Fruit fly (Drosophila melanogaster): Measurements from ENCODE around the gene CG44329.

The CG44329 gene

DNA sequence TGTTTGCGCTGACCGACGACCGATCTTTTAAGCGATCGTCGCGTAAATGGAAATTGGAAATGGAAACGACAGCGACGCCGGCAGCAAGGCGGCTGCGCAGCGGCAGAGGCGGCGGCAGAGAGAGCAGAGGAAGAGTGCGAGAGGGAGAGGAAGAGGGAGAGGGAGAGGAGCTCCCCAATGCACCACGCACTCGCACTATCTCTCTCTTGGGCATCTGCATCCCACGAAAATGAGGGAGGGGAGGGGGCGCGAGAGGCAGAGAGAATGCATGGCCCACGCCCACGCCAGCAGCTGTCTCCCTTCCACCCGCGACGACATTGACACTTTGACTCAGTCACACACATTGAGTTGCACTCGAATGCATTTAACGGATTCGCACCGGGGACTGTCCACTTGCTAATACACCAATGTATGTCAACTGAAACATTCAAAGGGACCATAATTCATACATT lies 42.0 kb downstream of the CG44329 start, which contains the start of gene CG3097:
Gene CG3097, minus strand, starts transcription at position 51 of the 452 bp plus-strand sequence.
- TF ChIP-seq CG13204 (GFP tag; optimal IDR thresholded peaks at IDR 0.05) (peak; percentile 43), gl (tag; optimal IDR thresholded peaks at IDR 0.05) (no peak), D1 (tag; optimal IDR thresholded peaks at IDR 0.05) (no peak), CG12605 (GFP tag; IDR thresholded peaks at IDR 0.05) (no peak), CG8301 (tag; optimal IDR thresholded peaks at IDR 0.05) (no peak), CG4496 (GFP tag; IDR thresholded peaks at IDR 0.05) (peak; percentile 36; the same call in 1 of the 3 replicates), CG34367 (tag; optimal IDR thresholded peaks at IDR 0.05) (no peak), CG10348 (GFP tag; IDR thresholded peaks at IDR 0.05) (no peak), CG8159 (tag; optimal IDR thresholded peaks at IDR 0.05) (no peak), CG14655 (GFP tag; optimal IDR thresholded peaks at IDR 0.05) (no peak), fd96Ca (GFP tag; IDR thresholded peaks at IDR 0.05) (peak; percentile 42; the same call in 1 of the 3 replicates), CG32121 (GFP tag; IDR thresholded peaks at IDR 0.05) (no peak), CG17806 (tag; optimal IDR thresholded peaks at IDR 0.05) (no peak), CG9948 (tag; optimal IDR thresholded peaks at IDR 0.05) (no peak), Snoo (tag; optimal IDR thresholded peaks at IDR 0.05) (no peak), Pif1A (GFP tag; optimal IDR thresholded peaks at IDR 0.05) (peak; percentile 7), EcR (GFP tag; optimal IDR thresholded peaks at IDR 0.05) (peak; percentile 44), CG15710 (tag; optimal IDR thresholded peaks at IDR 0.05) (no peak), Ets98B (GFP tag; IDR thresholded peaks at IDR 0.05) (peak; percentile 47; the same call in 1 of the 2 replicates), rn (GFP tag; IDR thresholded peaks at IDR 0.05) (no peak), Pif1B (GFP tag; optimal IDR thresholded peaks at IDR 0.05) (no peak)

DNA sequence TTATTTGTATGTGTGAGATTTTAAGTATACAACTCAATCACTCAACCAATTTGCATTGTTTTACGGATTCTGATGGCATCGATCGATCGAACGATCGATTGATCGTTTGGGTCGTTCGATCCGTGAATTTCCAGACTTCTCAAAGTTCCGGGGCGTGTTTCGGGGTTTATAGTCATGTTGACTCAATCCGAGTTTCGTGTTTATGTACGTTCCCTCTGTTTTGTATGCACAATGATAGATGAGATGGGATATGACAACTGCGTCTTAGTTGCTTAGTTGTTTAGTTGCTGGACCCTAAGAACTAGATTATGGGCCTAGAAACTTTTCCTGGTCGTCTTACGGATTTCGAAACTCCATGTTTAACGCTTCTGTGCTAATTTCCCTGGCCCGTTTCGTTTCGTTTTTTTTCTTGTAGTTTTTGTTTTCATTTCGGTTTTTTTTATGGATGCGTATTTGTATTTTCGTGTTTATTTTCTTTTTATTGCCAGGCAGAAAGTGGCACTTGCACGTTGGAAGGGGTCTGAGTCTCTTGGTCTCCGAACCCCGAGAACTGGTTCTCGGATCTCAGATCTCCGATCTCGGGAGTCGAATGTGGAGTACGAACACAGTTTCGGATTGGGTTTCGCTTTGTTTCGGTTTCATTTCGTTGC lies 44.0 kb downstream of the CG44329 start:
- TF ChIP-seq CG15710 (tag; optimal IDR thresholded peaks at IDR 0.05): peak; percentile 46
- TF ChIP-seq CG8159 (tag; optimal IDR thresholded peaks at IDR 0.05): peak; percentile 44
- peak; percentile 1 for TF ChIP-seq Pif1B (GFP tag; optimal IDR thresholded peaks at IDR 0.05)
- no peak for TF ChIP-seq fd96Ca (GFP tag; IDR thresholded peaks at IDR 0.05)
- TF ChIP-seq Pif1A (GFP tag; optimal IDR thresholded peaks at IDR 0.05): peak; percentile 21
- TF ChIP-seq EcR (GFP tag; optimal IDR thresholded peaks at IDR 0.05): peak; percentile 72
- TF ChIP-seq Snoo (tag; optimal IDR thresholded peaks at IDR 0.05): no peak
- TF ChIP-seq CG17806 (tag; optimal IDR thresholded peaks at IDR 0.05): peak; percentile 30
- TF ChIP-seq CG14655 (GFP tag; optimal IDR thresholded peaks at IDR 0.05): no peak
- TF ChIP-seq CG10348 (GFP tag; IDR thresholded peaks at IDR 0.05): no peak
- TF ChIP-seq CG32121 (GFP tag; IDR thresholded peaks at IDR 0.05): no peak
- no peak for TF ChIP-seq D1 (tag; optimal IDR thresholded peaks at IDR 0.05)
- peak; percentile 48 for TF ChIP-seq CG34367 (tag; optimal IDR thresholded peaks at IDR 0.05)
- TF ChIP-seq CG13204 (GFP tag; optimal IDR thresholded peaks at IDR 0.05): peak; percentile 60
- no peak for TF ChIP-seq CG4496 (GFP tag; IDR thresholded peaks at IDR 0.05)
- no peak for TF ChIP-seq rn (GFP tag; IDR thresholded peaks at IDR 0.05)
- TF ChIP-seq CG12605 (GFP tag; IDR thresholded peaks at IDR 0.05): no peak
- no peak for TF ChIP-seq Ets98B (GFP tag; IDR thresholded peaks at IDR 0.05)
- peak; percentile 73 for TF ChIP-seq gl (tag; optimal IDR thresholded peaks at IDR 0.05)
- TF ChIP-seq CG8301 (tag; optimal IDR thresholded peaks at IDR 0.05): no peak
- TF ChIP-seq CG9948 (tag; optimal IDR thresholded peaks at IDR 0.05): peak; percentile 5

- TF ChIP-seq CG34367 (tag; optimal IDR thresholded peaks at IDR 0.05) (no peak), gl (tag; optimal IDR thresholded peaks at IDR 0.05) (no peak), CG15710 (tag; optimal IDR thresholded peaks at IDR 0.05) (no peak), Ets98B (GFP tag; IDR thresholded peaks at IDR 0.05) (no peak), CG32121 (GFP tag; IDR thresholded peaks at IDR 0.05) (no peak), D1 (tag; optimal IDR thresholded peaks at IDR 0.05) (no peak), CG10348 (GFP tag; IDR thresholded peaks at IDR 0.05) (no peak), Pif1A (GFP tag; optimal IDR thresholded peaks at IDR 0.05) (no peak), fd96Ca (GFP tag; IDR thresholded peaks at IDR 0.05) (no peak), CG13204 (GFP tag; optimal IDR thresholded peaks at IDR 0.05) (no peak), EcR (GFP tag; optimal IDR thresholded peaks at IDR 0.05) (no peak)
Observed at dm6 chrX:5766732-5767131, 46.0 kb downstream of the CG44329 start.

- TF ChIP-seq D1 (tag; optimal IDR thresholded peaks at IDR 0.05): no peak
- peak; percentile 34 for TF ChIP-seq Ets98B (GFP tag; IDR thresholded peaks at IDR 0.05)
- no peak for TF ChIP-seq CG4496 (GFP tag; IDR thresholded peaks at IDR 0.05)
- TF ChIP-seq CG9948 (tag; optimal IDR thresholded peaks at IDR 0.05): no peak
- 0 out of 2 replicates have a peak, but pooled peaks have one; percentile 9 for TF ChIP-seq CG32121 (GFP tag; IDR thresholded peaks at IDR 0.05)
- peak; percentile 31 for TF ChIP-seq CG15710 (tag; optimal IDR thresholded peaks at IDR 0.05)
- TF ChIP-seq Snoo (tag; optimal IDR thresholded peaks at IDR 0.05): peak; percentile 17
- TF ChIP-seq CG8159 (tag; optimal IDR thresholded peaks at IDR 0.05): peak; percentile 29
- peak; percentile 24 for TF ChIP-seq CG13204 (GFP tag; optimal IDR thresholded peaks at IDR 0.05)
- no peak; the same call in 2 of the 3 replicates for TF ChIP-seq fd96Ca (GFP tag; IDR thresholded peaks at IDR 0.05)
- peak; percentile 18 for TF ChIP-seq CG17806 (tag; optimal IDR thresholded peaks at IDR 0.05)
- peak; percentile 77 for TF ChIP-seq Pif1A (GFP tag; optimal IDR thresholded peaks at IDR 0.05)
- no peak for TF ChIP-seq CG14655 (GFP tag; optimal IDR thresholded peaks at IDR 0.05)
- 0 out of 2 replicates have a peak, but pooled peaks have one; percentile 28 for TF ChIP-seq CG12605 (GFP tag; IDR thresholded peaks at IDR 0.05)
- TF ChIP-seq Pif1B (GFP tag; optimal IDR thresholded peaks at IDR 0.05): peak; percentile 8
- TF ChIP-seq rn (GFP tag; IDR thresholded peaks at IDR 0.05): no peak
- peak; percentile 65 for TF ChIP-seq gl (tag; optimal IDR thresholded peaks at IDR 0.05)
- no peak for TF ChIP-seq CG10348 (GFP tag; IDR thresholded peaks at IDR 0.05)
- TF ChIP-seq EcR (GFP tag; optimal IDR thresholded peaks at IDR 0.05): peak; percentile 42
- TF ChIP-seq CG8301 (tag; optimal IDR thresholded peaks at IDR 0.05): peak; percentile 6
- TF ChIP-seq CG34367 (tag; optimal IDR thresholded peaks at IDR 0.05): peak; percentile 45
Observed at dm6 chrX:5764001-5764892, 48.5 kb downstream of the CG44329 start, which contains the start of the genes MAPk-Ak2 and CG42699. Gene MAPk-Ak2, minus strand, starts transcription at chrX:5764203. Gene CG42699, plus strand, starts transcription at chrX:5764553.
